Worm (Caenorhabditis elegans): ENCODE measurements around the gene myo-2.

DNA sequence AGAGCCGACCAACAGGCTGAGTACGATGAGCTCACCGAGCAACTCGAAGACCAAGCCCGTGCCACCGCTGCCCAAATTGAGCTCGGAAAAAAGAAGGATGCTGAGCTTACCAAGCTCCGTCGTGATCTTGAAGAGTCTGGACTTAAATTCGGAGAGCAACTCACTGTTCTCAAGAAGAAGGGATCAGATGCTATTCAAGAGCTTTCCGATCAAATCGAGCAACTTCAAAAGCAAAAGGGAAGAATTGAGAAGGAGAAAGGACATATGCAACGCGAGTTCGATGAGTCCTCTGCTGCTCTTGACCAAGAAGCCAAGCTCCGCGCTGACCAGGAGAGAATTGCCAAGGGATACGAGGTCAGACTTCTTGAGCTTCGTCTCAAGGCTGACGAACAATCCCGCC, 4.4 kb downstream of the myo-2 start:
- TF ChIP-seq hlh-4 (tag; optimal IDR thresholded peaks at IDR 0.05) (no peak), zag-1 (tag; optimal IDR thresholded peaks at IDR 0.05) (no peak), mep-1 (tag; optimal IDR thresholded peaks at IDR 0.05) (no peak), ama-1 (optimal IDR thresholded peaks at IDR 0.05) (no peak), snu-23 (GFP tag; optimal IDR thresholded peaks at IDR 0.05) (no peak), fos-1 (tag; optimal IDR thresholded peaks at IDR 0.05) (no peak)

Data from whole organism, L1 larva.